Fruit fly (Drosophila melanogaster): ENCODE results near the gene Qsox3.

The Qsox3 gene

DNA sequence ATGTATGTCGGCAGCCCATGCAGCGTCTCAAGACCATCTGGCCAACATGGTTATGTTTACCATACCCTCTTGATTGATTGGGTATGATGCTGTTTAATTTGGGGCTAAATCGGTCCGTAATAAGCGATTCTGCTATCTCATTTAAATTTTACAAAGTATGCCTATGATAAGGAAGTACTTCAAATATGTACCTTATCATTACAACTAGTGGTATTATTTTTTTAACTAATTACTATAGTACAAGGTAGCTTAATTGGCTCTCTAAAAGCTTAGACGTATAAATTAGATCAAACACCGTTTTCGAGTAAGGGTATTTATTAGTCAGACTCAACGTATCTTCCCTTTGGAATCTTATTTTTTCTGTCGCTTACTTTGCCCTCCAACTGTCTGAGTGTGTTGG is 28.6 kb downstream of the Qsox3 start:
- TF ChIP-seq woc (GFP tag; optimal IDR thresholded peaks at IDR 0.05) = no peak
- TF ChIP-seq psq (GFP tag; optimal IDR thresholded peaks at IDR 0.05) = no peak

DNA sequence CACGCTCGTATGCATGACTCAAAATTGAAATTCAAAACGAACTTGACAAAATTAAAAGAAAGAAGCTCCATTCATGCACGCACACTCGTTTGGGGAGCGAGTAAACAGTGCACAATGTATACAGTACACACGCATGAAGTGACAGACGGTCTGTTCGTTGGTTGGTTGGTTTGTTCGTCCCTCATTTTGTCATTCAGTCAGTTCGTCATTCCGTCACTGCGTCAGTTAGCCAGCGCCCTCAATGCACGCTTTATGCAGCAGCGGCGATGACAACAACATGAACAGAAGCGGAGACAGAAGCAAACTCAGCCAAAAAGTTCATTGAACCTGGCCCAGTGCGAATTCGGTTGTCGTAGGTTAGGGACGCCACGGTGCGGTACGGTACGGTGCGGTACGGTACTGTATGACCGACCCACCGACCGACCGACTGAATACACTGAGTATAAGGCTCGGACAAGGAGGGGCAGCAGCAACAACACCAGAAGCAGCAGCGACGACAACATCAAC is 29.3 kb downstream of the Qsox3 start:
- TF ChIP-seq dmrt93B (GFP tag; optimal IDR thresholded peaks at IDR 0.05) (no peak), usp (GFP tag; optimal IDR thresholded peaks at IDR 0.05) (no peak), Hr83 (GFP tag; optimal IDR thresholded peaks at IDR 0.05; ENCODE audit: poor library complexity, severe bottlenecking) (peak; percentile 35), Myc (optimal IDR thresholded peaks at IDR 0.05) (no peak), dsf (GFP tag; optimal IDR thresholded peaks at IDR 0.05; ENCODE audit: borderline replicate concordance) (no peak), psq (GFP tag; optimal IDR thresholded peaks at IDR 0.05) (no peak), GATAd (GFP tag; optimal IDR thresholded peaks at IDR 0.05) (no peak), ey (GFP tag; optimal IDR thresholded peaks at IDR 0.05) (no peak)

DNA sequence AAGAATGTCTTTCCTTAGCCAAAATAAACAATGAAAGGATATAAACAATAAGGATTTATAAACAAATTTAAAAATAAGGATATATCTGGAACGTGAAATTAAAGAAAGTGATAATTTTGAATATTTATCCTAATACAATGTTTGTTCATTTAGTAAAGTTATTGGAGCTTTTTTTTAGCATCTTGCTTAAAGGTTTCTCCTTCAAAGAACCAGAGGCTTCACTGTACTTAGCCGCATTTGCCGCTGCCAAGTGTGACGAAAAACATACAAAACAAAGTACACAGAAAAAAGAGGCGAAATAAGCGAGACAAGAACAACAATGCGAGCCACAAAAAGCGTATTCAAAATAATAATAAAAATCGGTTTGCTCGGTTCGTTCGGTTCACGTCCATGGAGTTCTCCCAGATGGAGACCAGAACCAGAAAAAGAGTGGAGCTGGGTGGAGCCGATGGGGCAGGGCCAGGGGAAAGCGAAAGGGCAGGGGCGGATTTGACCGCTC is 29.9 kb downstream of the Qsox3 start:
- TF ChIP-seq dl (GFP tag; optimal IDR thresholded peaks at IDR 0.05; ENCODE audit: insufficient read depth in 1 of 2, partially characterized antibody in 2 of 2) = no peak
- peak in 1 of 2 experiments; percentile 88 for TF ChIP-seq foxo (GFP tag; optimal IDR thresholded peaks at IDR 0.05)
- TF ChIP-seq Dfd (GFP tag; optimal IDR thresholded peaks at IDR 0.05) = peak; percentile 69
- TF ChIP-seq dsf (GFP tag; optimal IDR thresholded peaks at IDR 0.05; ENCODE audit: borderline replicate concordance) = peak; percentile 21
- peak; percentile 76 for TF ChIP-seq woc (GFP tag; optimal IDR thresholded peaks at IDR 0.05)
- TF ChIP-seq GATAd (GFP tag; optimal IDR thresholded peaks at IDR 0.05) = peak; percentile 23
- no peak for TF ChIP-seq pan (optimal IDR thresholded peaks at IDR 0.05)
- TF ChIP-seq br (GFP tag; optimal IDR thresholded peaks at IDR 0.05) = peak; percentile 85
- TF ChIP-seq Myc (optimal IDR thresholded peaks at IDR 0.05) = no peak
- TF ChIP-seq sv (GFP tag; optimal IDR thresholded peaks at IDR 0.05) = no peak
- TF ChIP-seq jim (GFP tag; optimal IDR thresholded peaks at IDR 0.05) = no peak
- no peak for TF ChIP-seq Hr83 (GFP tag; optimal IDR thresholded peaks at IDR 0.05; ENCODE audit: poor library complexity, severe bottlenecking)
- peak; percentile 89 for TF ChIP-seq OdsH (GFP tag; optimal IDR thresholded peaks at IDR 0.05)
- TF ChIP-seq h (GFP tag; optimal IDR thresholded peaks at IDR 0.05) = peak; percentile 87
- no peak for TF ChIP-seq Hr78 (GFP tag; optimal IDR thresholded peaks at IDR 0.05)
- TF ChIP-seq brk (GFP tag; optimal IDR thresholded peaks at IDR 0.05) = peak; percentile 48
- TF ChIP-seq HLH106 (tag; optimal IDR thresholded peaks at IDR 0.05) = peak; percentile 92
- no peak for TF ChIP-seq Vsx2 (GFP tag; optimal IDR thresholded peaks at IDR 0.05; ENCODE audit: partially characterized antibody)
- TF ChIP-seq Mio (GFP tag; optimal IDR thresholded peaks at IDR 0.05) = peak; percentile 22
- TF ChIP-seq usp (GFP tag; optimal IDR thresholded peaks at IDR 0.05) = no peak
- TF ChIP-seq ey (GFP tag; optimal IDR thresholded peaks at IDR 0.05) = peak; percentile 88
- TF ChIP-seq Abd-B (GFP tag; optimal IDR thresholded peaks at IDR 0.05) = no peak
- peak; percentile 57 for TF ChIP-seq Jra (GFP tag; optimal IDR thresholded peaks at IDR 0.05)
- TF ChIP-seq lola (GFP tag; optimal IDR thresholded peaks at IDR 0.05) = no peak
- peak; percentile 78 for TF ChIP-seq Hnf4 (GFP tag; optimal IDR thresholded peaks at IDR 0.05)
- TF ChIP-seq dmrt93B (GFP tag; optimal IDR thresholded peaks at IDR 0.05) = peak; percentile 86
- TF ChIP-seq CG32264 (GFP tag; optimal IDR thresholded peaks at IDR 0.05) = peak; percentile 38
- peak; percentile 88 for TF ChIP-seq rgr (GFP tag; optimal IDR thresholded peaks at IDR 0.05)
- TF ChIP-seq Dif (GFP tag; optimal IDR thresholded peaks at IDR 0.05; ENCODE audit: partially characterized antibody) = no peak
- TF ChIP-seq N (GFP tag; optimal IDR thresholded peaks at IDR 0.05) = no peak
- TF ChIP-seq fru (GFP tag; optimal IDR thresholded peaks at IDR 0.05) = peak; percentile 88
- no peak for TF ChIP-seq Rel (GFP tag; optimal IDR thresholded peaks at IDR 0.05)
- TF ChIP-seq Rel (tag; optimal IDR thresholded peaks at IDR 0.05) = no peak
- TF ChIP-seq Sp1 (GFP tag; optimal IDR thresholded peaks at IDR 0.05) = peak; percentile 89
- TF ChIP-seq tai (GFP tag; optimal IDR thresholded peaks at IDR 0.05) = no peak
- TF ChIP-seq CrebA (GFP tag; optimal IDR thresholded peaks at IDR 0.05; ENCODE audit: borderline replicate concordance) = peak; percentile 47
- peak; percentile 66 for TF ChIP-seq CG9705 (GFP tag; optimal IDR thresholded peaks at IDR 0.05)
- peak; percentile 90 for TF ChIP-seq psq (GFP tag; optimal IDR thresholded peaks at IDR 0.05)
- TF ChIP-seq sage (GFP tag; optimal IDR thresholded peaks at IDR 0.05) = no peak
